Worm (Caenorhabditis elegans): ENCODE results near the gene ZK381.62.

Gene ZK381.62

DNA sequence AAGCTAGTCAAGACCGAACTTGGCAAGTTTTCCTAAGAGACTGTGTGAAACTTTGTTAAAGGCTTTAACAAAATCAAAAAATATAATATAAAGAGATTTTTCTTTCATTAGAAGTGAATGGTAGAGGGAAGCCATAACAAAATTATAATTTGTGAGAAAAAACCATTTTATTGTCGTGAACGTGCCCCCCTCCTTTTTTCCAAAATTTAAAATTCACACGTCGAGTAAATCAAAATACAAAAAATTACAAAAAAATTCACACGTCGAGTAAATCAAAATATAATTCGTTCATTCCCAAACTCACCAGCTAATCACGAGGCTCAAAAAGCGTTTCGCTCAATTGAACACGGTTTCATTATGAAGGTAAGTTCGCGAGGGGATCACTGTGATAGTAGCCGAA is 38.4 kb upstream of the ZK381.62 start, which contains the start of gene C25A8.2:
C25A8.2 (plus strand) TSS at position 301 of the 400 bp plus-strand sequence.
- TF ChIP-seq elt-1 (tag; optimal IDR thresholded peaks at IDR 0.05; ENCODE audit: borderline replicate concordance, insufficient read depth) (no peak), ham-2 (GFP tag; optimal IDR thresholded peaks at IDR 0.05) (no peak), hlh-1 (tag; optimal IDR thresholded peaks at IDR 0.05) (no peak), unc-39 (tag; optimal IDR thresholded peaks at IDR 0.05) (no peak), mab-5 (tag; optimal IDR thresholded peaks at IDR 0.05) (no peak), flh-1 (GFP tag; optimal IDR thresholded peaks at IDR 0.05) (no peak), ces-1 (GFP tag; optimal IDR thresholded peaks at IDR 0.05) (no peak), snpc-4 (tag; optimal IDR thresholded peaks at IDR 0.05) (no peak), unc-120 (tag; optimal IDR thresholded peaks at IDR 0.05; ENCODE audit: poor library complexity, severe bottlenecking) (no peak), lin-13 (tag; optimal IDR thresholded peaks at IDR 0.05) (no peak), sem-2 (GFP tag; optimal IDR thresholded peaks at IDR 0.05) (no peak), cnd-1 (tag; optimal IDR thresholded peaks at IDR 0.05) (no peak), unc-62 (GFP tag; optimal IDR thresholded peaks at IDR 0.05) (no peak)

ce11 chrIV:7003323-7003722 is 32.2 kb upstream of the ZK381.62 start, which contains the start of gene cht-3:
Gene cht-3, plus strand, starts transcription at chrIV:7003623.
- no peak for TF ChIP-seq snpc-4 (tag; optimal IDR thresholded peaks at IDR 0.05)

DNA sequence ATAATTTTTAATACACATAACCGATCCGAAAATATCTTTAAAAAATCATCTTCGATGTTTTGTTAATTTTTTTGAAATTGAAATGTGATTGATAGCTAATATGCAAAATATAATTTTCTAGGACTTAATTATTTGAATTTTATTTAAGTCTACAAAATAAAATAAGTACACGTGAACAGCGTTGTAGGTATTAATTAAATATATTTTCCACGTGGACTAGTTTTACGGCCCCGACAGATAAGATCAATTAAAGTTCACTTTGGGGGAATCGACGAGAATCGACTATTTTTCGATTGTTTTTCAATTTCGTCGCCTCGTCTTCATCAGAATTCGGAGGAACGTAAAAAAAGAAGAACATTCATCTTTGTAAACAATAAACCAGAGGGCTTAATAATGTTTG is 28.1 kb upstream of the ZK381.62 start, which contains the start of gene C25A8.5:
C25A8.5 (plus strand) TSS at position 301 of the 400 bp plus-strand sequence.
- TF ChIP-seq nhr-237 (tag; optimal IDR thresholded peaks at IDR 0.05) (no peak), ceh-83 (GFP tag; optimal IDR thresholded peaks at IDR 0.05) (no peak), blmp-1 (tag; optimal IDR thresholded peaks at IDR 0.05) (no peak), mab-5 (tag; optimal IDR thresholded peaks at IDR 0.05) (no peak), bed-3 (GFP tag; optimal IDR thresholded peaks at IDR 0.05) (no peak), hlh-1 (tag; optimal IDR thresholded peaks at IDR 0.05) (no peak), unc-62 (GFP tag; optimal IDR thresholded peaks at IDR 0.05) (no peak), lsy-2 (tag; optimal IDR thresholded peaks at IDR 0.05) (no peak), lin-32 (GFP tag; optimal IDR thresholded peaks at IDR 0.05) (no peak), lin-13 (tag; optimal IDR thresholded peaks at IDR 0.05) (no peak), pha-4 (tag; optimal IDR thresholded peaks at IDR 0.05) (no peak)

DNA sequence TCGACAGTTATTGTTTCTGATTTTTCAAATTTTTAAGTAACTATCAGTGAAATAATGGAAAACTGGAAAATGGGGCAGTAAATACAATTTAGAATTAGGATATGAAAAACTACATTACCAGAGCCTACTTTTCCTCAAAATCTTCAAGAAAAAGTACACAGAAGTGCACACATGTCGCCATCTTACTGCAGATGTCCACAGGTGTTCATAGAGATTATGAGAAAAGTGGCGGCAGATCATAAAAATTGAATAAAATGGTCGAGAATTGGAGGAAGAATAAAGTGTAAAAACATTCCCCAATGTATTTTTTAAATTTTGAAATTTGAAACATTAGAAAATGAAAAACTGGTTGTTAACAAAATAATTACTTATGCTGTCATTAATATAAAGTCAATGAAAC is 26.8 kb upstream of the ZK381.62 start:
- TF ChIP-seq lin-32 (GFP tag; optimal IDR thresholded peaks at IDR 0.05) (peak; percentile 91), tbx-8 (GFP tag; optimal IDR thresholded peaks at IDR 0.05) (no peak)

DNA sequence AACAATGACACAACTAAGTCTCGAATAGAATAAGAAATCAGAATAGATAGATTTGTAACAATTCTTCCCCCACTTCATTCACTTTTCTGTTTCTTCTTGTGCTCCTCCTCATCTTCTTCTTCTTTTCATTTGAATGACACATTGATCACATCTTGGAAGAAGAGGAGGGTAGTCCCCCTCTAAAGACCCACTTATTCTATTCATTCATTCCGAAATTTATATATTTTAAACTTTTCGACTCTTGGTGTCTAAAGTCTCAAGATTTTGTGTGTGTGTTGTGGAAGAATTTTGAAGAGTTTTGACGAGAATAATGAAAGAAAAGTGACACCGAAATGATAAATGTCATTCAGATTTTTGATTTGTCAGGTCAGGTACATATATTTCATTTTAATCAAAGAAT is 20.0 kb upstream of the ZK381.62 start:
- no peak for TF ChIP-seq blmp-1 (tag; optimal IDR thresholded peaks at IDR 0.05)
- TF ChIP-seq ceh-43 (GFP tag; optimal IDR thresholded peaks at IDR 0.05): no peak
- no peak for TF ChIP-seq ceh-39 (tag; optimal IDR thresholded peaks at IDR 0.05)
- no peak for TF ChIP-seq mab-5 (tag; optimal IDR thresholded peaks at IDR 0.05)
- no peak for TF ChIP-seq nhr-76 (tag; optimal IDR thresholded peaks at IDR 0.05)
- peak; percentile 13 for TF ChIP-seq ces-1 (GFP tag; optimal IDR thresholded peaks at IDR 0.05)
- no peak for TF ChIP-seq nhr-2 (tag; optimal IDR thresholded peaks at IDR 0.05)
- no peak for TF ChIP-seq ztf-11 (tag; optimal IDR thresholded peaks at IDR 0.05)
- no peak for TF ChIP-seq snpc-4 (tag; optimal IDR thresholded peaks at IDR 0.05)
- TF ChIP-seq nhr-12 (tag; optimal IDR thresholded peaks at IDR 0.05): no peak
- no peak for TF ChIP-seq elt-1 (tag; optimal IDR thresholded peaks at IDR 0.05; ENCODE audit: borderline replicate concordance, insufficient read depth)
- TF ChIP-seq ceh-83 (GFP tag; optimal IDR thresholded peaks at IDR 0.05): no peak
- peak; percentile 30 for TF ChIP-seq unc-120 (tag; optimal IDR thresholded peaks at IDR 0.05; ENCODE audit: poor library complexity, severe bottlenecking)
- TF ChIP-seq unc-39 (tag; optimal IDR thresholded peaks at IDR 0.05): no peak
- peak; percentile 64 for TF ChIP-seq unc-62 (GFP tag; optimal IDR thresholded peaks at IDR 0.05)
- no peak for TF ChIP-seq sem-2 (GFP tag; optimal IDR thresholded peaks at IDR 0.05)
- no peak for TF ChIP-seq zip-8 (tag; optimal IDR thresholded peaks at IDR 0.05)

- TF ChIP-seq lsy-2 (tag; optimal IDR thresholded peaks at IDR 0.05) (no peak), elt-1 (tag; optimal IDR thresholded peaks at IDR 0.05; ENCODE audit: borderline replicate concordance, insufficient read depth) (no peak), unc-62 (GFP tag; optimal IDR thresholded peaks at IDR 0.05) (no peak), tbx-8 (GFP tag; optimal IDR thresholded peaks at IDR 0.05) (no peak), flh-1 (GFP tag; optimal IDR thresholded peaks at IDR 0.05) (no peak), M03D4.4 (tag; optimal IDR thresholded peaks at IDR 0.05) (no peak), blmp-1 (tag; optimal IDR thresholded peaks at IDR 0.05) (no peak)
Observed at ce11 chrIV:6986835-6987234, 15.7 kb upstream of the ZK381.62 start, which contains the start of gene prkl-1. Gene prkl-1, minus strand, starts transcription at chrIV:6986935.
